Fruit fly (Drosophila melanogaster) whole organism, embryonic: ENCODE measurements around the gene siz.
A peak's percentile ranks its signal among the peaks of the same experiment; 100 is the strongest.

Experiments used
- ATbp ChIP-seq: fragments of 200-800 bp; sonication (Bioruptor generic); optimal IDR thresholded peaks from 2 replicates; lab custom pipeline; 2017; ENCODE audit warnings: missing biosample characterization, mild to moderate bottlenecking, missing genetic modification characterization, missing genetic modification reagents
- B-H1 ChIP-seq: fragments of 200-800 bp; sonication (Bioruptor generic); IDR thresholded peaks from 3 replicates; pipeline ENCODE4 v1.3.6; 2022; ENCODE audit warnings: missing biosample characterization, missing genetic modification characterization
- CG10366 ChIP-seq: fragments of 200-800 bp; sonication (Bioruptor generic); IDR thresholded peaks from 2 replicates; pipeline ENCODE4 v1.3.6; 2022; ENCODE audit warnings: missing biosample characterization, missing genetic modification characterization
- CG11504 ChIP-seq: fragments of 200-800 bp; sonication (Bioruptor generic); optimal IDR thresholded peaks from 3 replicates; lab custom pipeline; 2019; ENCODE audit warnings: missing biosample characterization, mild to moderate bottlenecking, missing genetic modification characterization, moderate library complexity
- CG11560 ChIP-seq: fragments of 200-800 bp; sonication (Bioruptor generic); IDR thresholded peaks from 3 replicates; pipeline ENCODE4 v1.3.6; 2022; ENCODE audit warnings: missing biosample characterization, missing genetic modification characterization
- CG14965 ChIP-seq: fragments of 200-800 bp; sonication (Bioruptor generic); optimal IDR thresholded peaks from 2 replicates; lab custom pipeline; 2016; ENCODE audit warnings: missing biosample characterization, missing genetic modification characterization, borderline replicate concordance
- CG17912 ChIP-seq: fragments of 200-800 bp; sonication (Bioruptor generic); optimal IDR thresholded peaks from 2 replicates; lab custom pipeline; 2018; ENCODE audit warnings: missing biosample characterization, mild to moderate bottlenecking, missing genetic modification characterization
- CG2889 ChIP-seq: fragments of 200-800 bp; sonication (Bioruptor generic); IDR thresholded peaks from 3 replicates; pipeline ENCODE4 v1.3.6; 2022; ENCODE audit warnings: missing biosample characterization, missing genetic modification characterization
- CG3163 ChIP-seq: fragments of 200-800 bp; sonication (Bioruptor generic); optimal IDR thresholded peaks from 3 replicates; lab custom pipeline; 2016; ENCODE audit warnings: missing biosample characterization, missing genetic modification characterization
- CG33557 ChIP-seq: fragments of 200-800 bp; sonication (Bioruptor generic); optimal IDR thresholded peaks from 2 replicates; lab custom pipeline; 2019; ENCODE audit warnings: missing biosample characterization, mild to moderate bottlenecking, missing genetic modification characterization, moderate library complexity
- CG34224 ChIP-seq: fragments of 200-800 bp; sonication (Bioruptor generic); IDR thresholded peaks from 3 replicates; pipeline ENCODE4 v1.3.6; 2022; ENCODE audit warnings: missing biosample characterization, missing genetic modification characterization; ENCODE audit not compliant: partially characterized antibody
- CG3726 ChIP-seq: fragments of 200-800 bp; sonication (Bioruptor generic); IDR thresholded peaks from 3 replicates; pipeline ENCODE4, ENCODE4 v1.3.6; 2022; ENCODE audit warnings: missing biosample characterization, missing genetic modification characterization
- CG3995 ChIP-seq: fragments of 200-800 bp; sonication (Bioruptor generic); optimal IDR thresholded peaks from 3 replicates; lab custom pipeline; 2016; ENCODE audit warnings: missing biosample characterization, missing genetic modification characterization
- CG4424 ChIP-seq: fragments of 200-800 bp; sonication (Bioruptor generic); optimal IDR thresholded peaks from 3 replicates; lab custom pipeline; 2016; ENCODE audit warnings: missing biosample characterization, missing genetic modification characterization
- Chrac-16 ChIP-seq: fragments of 200-800 bp; sonication (Bioruptor generic); optimal IDR thresholded peaks from 3 replicates; lab custom pipeline; 2016; ENCODE audit warnings: missing biosample characterization, missing genetic modification characterization
- Dek ChIP-seq: fragments of 200-800 bp; sonication (Bioruptor generic); optimal IDR thresholded peaks from 3 replicates; lab custom pipeline; 2019; ENCODE audit warnings: missing biosample characterization, mild to moderate bottlenecking, missing genetic modification characterization, moderate library complexity
- HLHmδ ChIP-seq: fragments of 200-800 bp; sonication (Bioruptor generic); optimal IDR thresholded peaks from 2 replicates; lab custom pipeline; 2018; ENCODE audit warnings: missing biosample characterization, mild to moderate bottlenecking, missing genetic modification characterization, moderate library complexity
- HmgD ChIP-seq: fragments of 200-800 bp; sonication (Bioruptor generic); optimal IDR thresholded peaks from 3 replicates; lab custom pipeline; 2016; ENCODE audit warnings: missing biosample characterization, missing genetic modification characterization
- Hmr ChIP-seq: fragments of 200-800 bp; sonication (Bioruptor generic); optimal IDR thresholded peaks from 3 replicates; lab custom pipeline; 2017; ENCODE audit warnings: mild to moderate bottlenecking, missing biosample characterization, missing genetic modification reagents, missing genetic modification characterization
- Hmx ChIP-seq: fragments of 200-800 bp; sonication (Bioruptor generic); optimal IDR thresholded peaks from 2 replicates; lab custom pipeline; 2016; ENCODE audit warnings: missing biosample characterization, missing genetic modification characterization
- Hr39 ChIP-seq: fragments of >200 bp; optimal IDR thresholded peaks from 2 replicates; lab custom pipeline; 2017
- NC2α ChIP-seq: fragments of 200-800 bp; sonication (Bioruptor generic); optimal IDR thresholded peaks from 2 replicates; lab custom pipeline; 2016; ENCODE audit warnings: missing biosample characterization, missing genetic modification characterization
- NFAT ChIP-seq: fragments of 200-800 bp; sonication (Bioruptor generic); IDR thresholded peaks from 2 replicates; pipeline ENCODE4 v1.3.6; 2022; ENCODE audit warnings: missing biosample characterization, missing genetic modification characterization
- Neu2 ChIP-seq: fragments of 200-800 bp; sonication (Bioruptor generic); optimal IDR thresholded peaks from 3 replicates; lab custom pipeline; 2016; ENCODE audit warnings: missing biosample characterization, missing genetic modification characterization, borderline replicate concordance
- Six4 ChIP-seq: fragments of 200-800 bp; sonication (Bioruptor generic); optimal IDR thresholded peaks from 2 replicates; lab custom pipeline; 2016; ENCODE audit warnings: missing biosample characterization, missing genetic modification characterization
- chm ChIP-seq: fragments of 200-800 bp; sonication (Bioruptor generic); IDR thresholded peaks from 2 replicates; pipeline ENCODE4 v1.3.6; 2022; ENCODE audit warnings: missing biosample characterization, missing genetic modification characterization
- crp ChIP-seq, 2 experiments: fragments of 200-800 bp; sonication (Bioruptor generic); optimal IDR thresholded peaks; 2 replicates in 1 of 2; 3 replicates in 1 of 2; lab custom pipeline; 2017; ENCODE audit warnings: missing biosample characterization in 2 of 2, missing genetic modification characterization in 2 of 2, mild to moderate bottlenecking in 1 of 2, moderate library complexity in 1 of 2
- cwo ChIP-seq: fragments of 200-800 bp; sonication (Bioruptor generic); optimal IDR thresholded peaks from 3 replicates; lab custom pipeline; 2017; ENCODE audit warnings: missing biosample characterization, missing genetic modification characterization, mild to moderate bottlenecking, moderate library complexity, missing genetic modification reagents
- dan ChIP-seq: fragments of 200-800 bp; sonication (Bioruptor generic); IDR thresholded peaks from 2 replicates; pipeline ENCODE4 v1.3.6; 2022; ENCODE audit warnings: missing biosample characterization, missing genetic modification characterization
- dmrt11E ChIP-seq: fragments of 200-800 bp; sonication (Bioruptor generic); optimal IDR thresholded peaks from 3 replicates; lab custom pipeline; 2018; ENCODE audit warnings: missing biosample characterization, mild to moderate bottlenecking, missing genetic modification characterization, moderate library complexity
- en ChIP-seq: fragments of 200-800 bp; sonication (Bioruptor generic); optimal IDR thresholded peaks from 2 replicates; lab custom pipeline; 2016; ENCODE audit warnings: missing biosample characterization, missing genetic modification characterization
- gem ChIP-seq: fragments of 200-800 bp; sonication (Bioruptor generic); optimal IDR thresholded peaks from 2 replicates; lab custom pipeline; 2019; ENCODE audit warnings: missing biosample characterization, mild to moderate bottlenecking, missing genetic modification characterization, moderate library complexity
- hkb ChIP-seq, 2 experiments: fragments of 200-800 bp in 1 of 2; fragments of >200 bp in 1 of 2; sonication (Bioruptor generic) in 1 of 2; IDR thresholded peaks in 1 of 2; optimal IDR thresholded peaks in 1 of 2; 2 replicates each; pipeline versions ENCODE4 v1.3.6 to Lab custom; 2017 to 2022; ENCODE audit warnings: missing biosample characterization in 1 of 2, missing genetic modification characterization in 1 of 2
- ken ChIP-seq: fragments of 200-800 bp; sonication (Bioruptor generic); IDR thresholded peaks from 3 replicates; pipeline ENCODE4 v1.3.6; 2022; ENCODE audit warnings: missing biosample characterization, missing genetic modification characterization
- lilli ChIP-seq: fragments of 200-800 bp; sonication (Bioruptor generic); optimal IDR thresholded peaks from 3 replicates; lab custom pipeline; 2016; ENCODE audit warnings: missing biosample characterization, missing genetic modification characterization
- lmd ChIP-seq: fragments of 200-800 bp; sonication (Bioruptor generic); IDR thresholded peaks from 2 replicates; pipeline ENCODE4 v1.3.6; 2022; ENCODE audit warnings: missing biosample characterization, missing genetic modification characterization
- pum ChIP-seq: fragments of 200-800 bp; sonication (Bioruptor generic); optimal IDR thresholded peaks from 2 replicates; lab custom pipeline; 2016; ENCODE audit warnings: missing biosample characterization, missing genetic modification characterization
- rib ChIP-seq: fragments of 200-800 bp; sonication (Bioruptor generic); IDR thresholded peaks from 2 replicates; pipeline ENCODE4 v1.3.6; 2022; ENCODE audit warnings: missing biosample characterization, missing genetic modification characterization
- schlank ChIP-seq: fragments of 200-800 bp; sonication (Bioruptor generic); optimal IDR thresholded peaks from 2 replicates; lab custom pipeline; 2018; ENCODE audit warnings: missing biosample characterization, mild to moderate bottlenecking, missing genetic modification characterization
- seq ChIP-seq: fragments of 200-800 bp; sonication (Bioruptor generic); IDR thresholded peaks from 2 replicates; pipeline ENCODE4 v1.3.6; 2022; ENCODE audit warnings: missing biosample characterization, missing genetic modification characterization
- sisA ChIP-seq: fragments of 200-800 bp; sonication (Bioruptor generic); IDR thresholded peaks from 2 replicates; pipeline ENCODE4 v1.3.6; 2022; ENCODE audit warnings: missing biosample characterization, missing genetic modification characterization
- unc-4 ChIP-seq: fragments of 200-800 bp; sonication (Bioruptor generic); IDR thresholded peaks from 2 replicates; pipeline ENCODE4 v1.3.6; 2022; ENCODE audit warnings: missing biosample characterization, missing genetic modification characterization; ENCODE audit not compliant: partially characterized antibody
- vvl ChIP-seq: fragments of 200-800 bp; sonication (Bioruptor generic); IDR thresholded peaks from 2 replicates; pipeline ENCODE4 v1.3.6; 2022; ENCODE audit warnings: missing biosample characterization, missing genetic modification characterization
- wor ChIP-seq: fragments of 200-800 bp; sonication (Bioruptor generic); IDR thresholded peaks from 2 replicates; pipeline ENCODE4 v1.3.6; 2022; ENCODE audit warnings: missing biosample characterization, missing genetic modification characterization
- zf30C ChIP-seq: fragments of 200-800 bp; sonication (Bioruptor generic); optimal IDR thresholded peaks from 3 replicates; lab custom pipeline; 2018; ENCODE audit warnings: missing biosample characterization, mild to moderate bottlenecking, missing genetic modification characterization

The siz gene

dm6 chr3L:21024965-21025833 lies 9.1 kb upstream of the siz start (continued):
- TF ChIP-seq Neu2 (GFP tag; lab: Kevin White, UChicago) (no peak), sisA (GFP tag; lab: Robert Waterston, UW) (no peak), CG14965 (GFP tag; lab: Kevin White, UChicago) (no peak), CG11504 (no peak), lilli (GFP tag; lab: Kevin White, UChicago) (no peak), CG11560 (no peak), Hmx (GFP tag; lab: Kevin White, UChicago) (no peak), gem (tag; lab: Kevin White, UChicago) (no peak), CG34224 (0 out of 3 replicates have a peak, but pooled peaks have one; percentile 45), CG3995 (GFP tag; lab: Kevin White, UChicago) (no peak), en (GFP tag; lab: Kevin White, UChicago) (no peak), unc-4 (GFP tag; lab: Robert Waterston, UW) (no peak), CG10366 (GFP tag; lab: Robert Waterston, UW) (no peak), cwo (GFP tag; lab: Kevin White, UChicago) (no peak), CG4424 (GFP tag; lab: Kevin White, UChicago) (peak; percentile 7), Hr39 (lab: Kevin White, UChicago) (no peak), CG17912 (GFP tag; lab: Kevin White, UChicago) (no peak), crp (GFP tag; optimal IDR thresholded peaks at IDR 0.05; lab: Kevin White, UChicago) (no peak), B-H1 (GFP tag; lab: Robert Waterston, UW) (no peak), HmgD (GFP tag; lab: Kevin White, UChicago) (no peak), lmd (GFP tag; lab: Robert Waterston, UW) (no peak), Hmr (GFP tag; lab: Kevin White, UChicago) (no peak), hkb (optimal IDR thresholded peaks at IDR 0.05; lab: Kevin White, UChicago) (no peak), hkb (GFP tag; IDR thresholded peaks at IDR 0.05; lab: Robert Waterston, UW) (peak; percentile 22; the same call in 1 of the 2 replicates), Dek (no peak), schlank (no peak), Six4 (GFP tag; lab: Kevin White, UChicago) (no peak), dan (GFP tag; lab: Robert Waterston, UW) (no peak), CG2889 (no peak), wor (GFP tag; lab: Robert Waterston, UW) (no peak), vvl (GFP tag; lab: Robert Waterston, UW) (no peak), dmrt11E (no peak), Chrac-16 (GFP tag; lab: Kevin White, UChicago) (no peak), CG3726 (GFP tag; lab: Robert Waterston, UW) (no peak), pum (GFP tag; lab: Kevin White, UChicago) (no peak), rib (no peak), chm (GFP tag; lab: Robert Waterston, UW) (no peak), CG33557 (no peak), ATbp (no peak), HLHmδ (no peak), zf30C (GFP tag; lab: Kevin White, UChicago) (no peak), ken (GFP tag; lab: Robert Waterston, UW) (no peak), NC2α (GFP tag; lab: Kevin White, UChicago) (no peak), NFAT (no peak), seq (GFP tag; lab: Robert Waterston, UW) (no peak), CG3163 (GFP tag; lab: Kevin White, UChicago) (peak; percentile 71)
